Fruit fly (Drosophila melanogaster) whole organism, adult: ENCODE measurements around the gene dmrt93B.

ENCODE experiments used
- CG11617 ChIP-seq: fragments of 200-800 bp; sonication (Bioruptor generic); optimal IDR thresholded peaks from 2 replicates; lab custom pipeline; 2017; ENCODE audit warnings: mild to moderate bottlenecking, missing biosample characterization, missing genetic modification reagents, missing genetic modification characterization
- CG1620 ChIP-seq: fragments of 200-800 bp; sonication (Bioruptor generic); optimal IDR thresholded peaks from 2 replicates; lab custom pipeline; 2016; ENCODE audit warnings: missing biosample characterization, missing genetic modification characterization
- CG5204 ChIP-seq: fragments of 200-800 bp; sonication (Bioruptor generic); optimal IDR thresholded peaks from 2 replicates; lab custom pipeline; 2016; ENCODE audit warnings: missing biosample characterization, missing genetic modification characterization
- CG7101 ChIP-seq: fragments of 200-800 bp; sonication (Bioruptor generic); optimal IDR thresholded peaks from 2 replicates; lab custom pipeline; 2018; ENCODE audit warnings: missing biosample characterization, mild to moderate bottlenecking, missing genetic modification characterization, moderate library complexity
- Clk ChIP-seq: fragments of 200-800 bp; sonication (Bioruptor generic); optimal IDR thresholded peaks from 2 replicates; lab custom pipeline; 2017; ENCODE audit warnings: missing biosample characterization, missing genetic modification characterization
- Crg-1 ChIP-seq: fragments of 200-800 bp; sonication (Bioruptor generic); optimal IDR thresholded peaks from 2 replicates; lab custom pipeline; 2016; ENCODE audit warnings: missing biosample characterization, missing genetic modification characterization
- Hr96 ChIP-seq: fragments of 200-800 bp; sonication (Bioruptor generic); optimal IDR thresholded peaks from 2 replicates; lab custom pipeline; 2016; ENCODE audit warnings: missing biosample characterization, missing genetic modification characterization
- bab1 ChIP-seq: fragments of 200-800 bp; sonication (Bioruptor generic); optimal IDR thresholded peaks from 3 replicates; lab custom pipeline; 2019; ENCODE audit warnings: missing biosample characterization, mild to moderate bottlenecking, missing genetic modification characterization, moderate library complexity
- cic ChIP-seq: fragments of 200-800 bp; sonication (Bioruptor generic); optimal IDR thresholded peaks from 2 replicates; lab custom pipeline; 2017; ENCODE audit warnings: missing biosample characterization, mild to moderate bottlenecking, missing genetic modification characterization, moderate library complexity
- cnc ChIP-seq, 2 experiments: fragments of >200 bp; optimal IDR thresholded peaks; 2 replicates each; lab custom pipeline; 2017
- kay ChIP-seq: fragments of 200-800 bp; sonication (Bioruptor generic); peaks from one replicate; lab custom pipeline; 2016; ENCODE audit warnings: missing biosample characterization, missing genetic modification characterization, borderline replicate concordance

DNA sequence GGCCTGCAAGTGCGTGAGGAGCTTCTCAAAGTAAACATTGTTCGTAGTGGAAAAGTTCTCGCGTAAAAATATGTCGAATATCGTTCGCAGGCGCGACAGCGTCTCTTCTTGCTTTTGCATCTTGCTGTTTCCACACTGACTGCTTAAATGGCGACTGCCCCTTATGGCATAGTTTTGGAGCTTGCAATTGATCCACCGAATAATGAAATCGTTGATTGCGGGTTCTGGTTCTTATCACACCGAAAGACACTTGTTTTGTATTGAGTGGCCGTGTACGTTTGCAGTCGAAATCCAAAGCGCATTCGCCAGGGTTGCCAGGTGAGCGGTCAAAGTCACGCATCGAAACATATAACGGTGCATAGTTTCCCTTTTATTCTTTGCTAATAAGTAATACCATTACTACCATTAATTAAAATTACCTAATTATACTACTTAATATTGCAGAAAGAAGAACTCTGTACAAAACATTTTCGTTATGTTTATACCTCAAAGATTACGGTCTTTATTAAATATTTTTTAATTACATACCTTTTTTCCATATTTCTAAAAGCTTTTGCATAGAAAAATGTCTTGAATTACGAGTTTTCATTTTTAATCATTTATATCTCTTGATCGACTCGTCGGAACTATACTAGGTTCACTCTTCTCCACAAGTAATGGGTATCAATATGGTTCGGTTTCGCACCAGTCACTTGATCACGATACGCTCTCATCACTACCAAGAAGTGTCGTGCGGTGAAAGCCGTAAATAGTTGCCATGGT lies 27.8 kb downstream of the dmrt93B start, which contains the start of the genes CG7044 and Tbc1d22:
- TF ChIP-seq Hr96 (GFP tag; lab: Kevin White, UChicago), result no peak
- no peak for TF ChIP-seq Clk
- TF ChIP-seq kay (GFP tag; lab: Kevin White, UChicago), result no peak
- peak; percentile 44 for TF ChIP-seq Crg-1
- TF ChIP-seq CG1620, result peak; percentile 43
- no peak for TF ChIP-seq bab1 (GFP tag; lab: Kevin White, UChicago)
- TF ChIP-seq CG5204, result no peak
- no peak for TF ChIP-seq cic (GFP tag; lab: Kevin White, UChicago)
- peak; percentile 75 for TF ChIP-seq CG11617
- TF ChIP-seq cnc (optimal IDR thresholded peaks at IDR 0.05; lab: Kevin White, UChicago), result no peak
- peak; percentile 56 for TF ChIP-seq CG7101 (tag; lab: Kevin White, UChicago)
